Worm (Caenorhabditis elegans) whole organism, young adult: Measurements from ENCODE around the gene F26A1.1.

Experiments
- B0336.3 ChIP-seq: fragments of 200-800 bp; sonication (Bioruptor generic); IDR thresholded peaks from 2 replicates; pipeline ENCODE4 v1.3.6; 2022; ENCODE audit warnings: missing genetic modification characterization, missing compliant biosample characterization
- Y95B8A.8 ChIP-seq: fragments of 200-800 bp; sonication (Bioruptor generic); IDR thresholded peaks from 2 replicates; pipeline ENCODE4 v1.3.6; 2022; ENCODE audit warnings: missing genetic modification reagents, missing genetic modification characterization, missing compliant biosample characterization
- ama-1 ChIP-seq, 3 experiments: fragments of 150-350 bp in 1 of 3; sonication (generic microtip) in 2 of 3; optimal IDR thresholded peaks; 2 replicates each; lab custom pipeline; 2014 to 2018; ENCODE audit warnings: missing biosample characterization in 2 of 3, missing genetic modification characterization in 2 of 3, missing genetic modification reagents in 2 of 3
- lsl-1 ChIP-seq: fragments of 200-800 bp; sonication (Bioruptor generic); optimal IDR thresholded peaks from 2 replicates; lab custom pipeline; 2018; ENCODE audit warnings: mild to moderate bottlenecking, missing genetic modification characterization, moderate library complexity, missing compliant biosample characterization
- nfya-1 ChIP-seq: sonication (generic microtip); optimal IDR thresholded peaks from 2 replicates; lab custom pipeline; 2017; ENCODE audit warnings: antibody characterized with exemption, missing compliant biosample characterization, missing genetic modification characterization, borderline replicate concordance; ENCODE audit not compliant: insufficient read depth
- unc-62 ChIP-seq: fragments of 150-350 bp; optimal IDR thresholded peaks from 2 replicates; lab custom pipeline; 2014; ENCODE audit warnings: missing biosample characterization, missing genetic modification reagents, missing genetic modification characterization

DNA sequence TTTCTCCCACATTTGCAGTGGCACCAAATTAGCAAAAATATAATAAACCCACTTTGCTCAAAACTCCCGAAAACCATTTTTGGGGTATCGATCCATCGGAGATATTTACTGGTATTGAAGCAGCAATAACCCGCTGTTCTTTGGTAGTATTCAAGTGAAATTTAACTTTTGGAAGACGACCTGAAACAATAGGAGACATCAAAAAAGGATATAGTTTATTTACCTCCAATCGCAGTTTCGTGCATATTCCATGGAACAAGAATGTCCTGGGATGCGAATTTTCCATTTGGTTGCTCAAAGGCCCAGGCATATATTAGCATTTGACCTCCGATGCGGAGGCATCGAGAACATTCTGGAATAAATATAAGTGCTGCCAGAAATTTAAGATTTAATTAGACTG lies 23.1 kb downstream of the F26A1.1 start:
- TF ChIP-seq unc-62 (GFP tag; lab: Kevin White, UChicago) (no peak), lsl-1 (GFP tag; lab: Kevin White, UChicago) (no peak), B0336.3 (GFP tag; lab: Robert Waterston, UW) (no peak), Y95B8A.8 (no peak), ama-1 (optimal IDR thresholded peaks at IDR 0.05; lab: Kevin White, UChicago) (no peak), ama-1 (GFP tag; optimal IDR thresholded peaks at IDR 0.05; lab: Kevin White, UChicago) (no peak), nfya-1 (tag; lab: Kevin White, UChicago) (no peak)
